Fruit fly (Drosophila melanogaster) whole organism, prepupa: ENCODE data around the gene Eno.

Source experiments
- CG16779 ChIP-seq: fragments of 200-800 bp; sonication (Bioruptor generic); optimal IDR thresholded peaks from 3 replicates; lab custom pipeline; 2017; ENCODE audit warnings: missing biosample characterization, mild to moderate bottlenecking, missing genetic modification characterization
- CG3032 ChIP-seq: fragments of 200-800 bp; optimal IDR thresholded peaks from 2 replicates; lab custom pipeline; 2019; ENCODE audit warnings: missing biosample characterization, mild to moderate bottlenecking, missing genetic modification characterization, moderate library complexity
- CG6808 ChIP-seq: fragments of 200-800 bp; sonication (Bioruptor generic); optimal IDR thresholded peaks from 3 replicates; lab custom pipeline; 2017; ENCODE audit warnings: missing biosample characterization, missing genetic modification characterization, mild to moderate bottlenecking, moderate library complexity, missing genetic modification reagents
- CG8632 ChIP-seq: fragments of 200-800 bp; sonication (Bioruptor generic); optimal IDR thresholded peaks from 3 replicates; lab custom pipeline; 2016; ENCODE audit warnings: missing biosample characterization, missing genetic modification characterization
- fkh ChIP-seq: fragments of 200-800 bp; sonication (Bioruptor generic); optimal IDR thresholded peaks from 3 replicates; lab custom pipeline; 2017; ENCODE audit warnings: missing biosample characterization, mild to moderate bottlenecking, missing genetic modification characterization, moderate library complexity
- ss ChIP-seq, 2 experiments: fragments of 200-800 bp; sonication (Bioruptor generic); optimal IDR thresholded peaks; 2 replicates in 1 of 2; 3 replicates in 1 of 2; lab custom pipeline; 2017 to 2018; ENCODE audit warnings: mild to moderate bottlenecking in 2 of 2, missing biosample characterization in 2 of 2, missing genetic modification characterization in 2 of 2, moderate library complexity in 1 of 2

DNA sequence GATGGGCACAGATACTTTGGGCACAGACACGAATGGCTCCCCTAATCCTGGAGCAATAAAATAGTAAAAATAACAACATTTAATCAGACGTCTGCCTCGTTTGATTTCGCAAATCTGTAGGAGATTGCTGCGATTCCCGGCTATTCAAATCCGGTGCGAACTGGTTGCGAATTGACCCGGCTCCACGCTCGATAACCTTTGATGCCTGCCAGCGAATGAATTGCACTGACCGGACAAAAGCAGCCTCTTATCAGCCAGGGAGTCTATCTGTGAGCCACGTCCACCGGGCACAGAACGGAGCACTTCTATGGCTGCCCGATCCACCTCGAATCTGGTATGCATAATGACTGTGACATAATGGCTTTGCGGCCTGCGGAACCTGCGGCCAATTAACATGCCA lies 9.5 kb downstream of the Eno start:
- TF ChIP-seq ss (GFP tag; optimal IDR thresholded peaks at IDR 0.05; lab: Kevin White, UChicago), result no peak
- no peak for TF ChIP-seq CG6808 (GFP tag; lab: Kevin White, UChicago)
- no peak for TF ChIP-seq CG16779 (tag; lab: Kevin White, UChicago)
- no peak for TF ChIP-seq fkh (GFP tag; lab: Kevin White, UChicago)
- TF ChIP-seq CG3032 (tag; lab: Kevin White, UChicago), result no peak
- no peak for TF ChIP-seq CG8632 (GFP tag; lab: Kevin White, UChicago)
